Worm (Caenorhabditis elegans) whole organism, young adult: Measurements from ENCODE around the gene K11H12.7.

Source experiments
- C17E4.6 ChIP-seq: fragments of 200-800 bp; sonication (Bioruptor generic); IDR thresholded peaks from 2 replicates; pipeline ENCODE4 v1.3.6; 2022; ENCODE audit warnings: missing genetic modification reagents, missing genetic modification characterization, missing compliant biosample characterization
- F10E7.11 ChIP-seq: sonication (generic microtip); optimal IDR thresholded peaks from 2 replicates; lab custom pipeline; 2017; ENCODE audit warnings: mild to moderate bottlenecking, missing genetic modification characterization, moderate library complexity, missing compliant biosample characterization
- F23B12.7 ChIP-seq: sonication (generic microtip); optimal IDR thresholded peaks from 2 replicates; lab custom pipeline; 2017; ENCODE audit warnings: missing genetic modification characterization, mild to moderate bottlenecking, missing compliant biosample characterization, antibody characterized with exemption, moderate library complexity; ENCODE audit not compliant: insufficient read depth
- F39B2.1 ChIP-seq: fragments of 200-800 bp; sonication (Bioruptor generic); IDR thresholded peaks from 2 replicates; pipeline ENCODE4 v1.3.6; 2022; ENCODE audit warnings: missing genetic modification reagents, missing genetic modification characterization, missing compliant biosample characterization
- F49E8.2 ChIP-seq: sonication (generic microtip); optimal IDR thresholded peaks from 3 replicates; lab custom pipeline; 2017; ENCODE audit warnings: missing genetic modification characterization, mild to moderate bottlenecking, missing compliant biosample characterization, antibody characterized with exemption, moderate library complexity; ENCODE audit not compliant: insufficient read depth
- F55B11.4 ChIP-seq: sonication (generic microtip); optimal IDR thresholded peaks from 2 replicates; lab custom pipeline; 2016; ENCODE audit warnings: missing compliant biosample characterization, missing genetic modification characterization, borderline replicate concordance; ENCODE audit not compliant: insufficient read depth
- K11D2.4 ChIP-seq: fragments of 200-800 bp; sonication (Bioruptor generic); IDR thresholded peaks from 2 replicates; pipeline ENCODE4 v1.3.6; 2022; ENCODE audit warnings: missing genetic modification reagents, missing genetic modification characterization, missing compliant biosample characterization
- Y79H2A.3 ChIP-seq: fragments of 200-800 bp; sonication (Bioruptor generic); conservative IDR thresholded peaks from 2 replicates; pipeline ENCODE4 v1.3.6; 2022; ENCODE audit warnings: missing genetic modification reagents, missing genetic modification characterization, missing compliant biosample characterization
- ama-1 ChIP-seq, 3 experiments: fragments of 150-350 bp in 1 of 3; sonication (generic microtip) in 2 of 3; optimal IDR thresholded peaks; 2 replicates each; lab custom pipeline; 2014 to 2018; ENCODE audit warnings: missing biosample characterization in 2 of 3, missing genetic modification characterization in 2 of 3, missing genetic modification reagents in 2 of 3
- attf-6 ChIP-seq: fragments of 200-800 bp; sonication (Bioruptor generic); IDR thresholded peaks from 2 replicates; pipeline ENCODE4 v1.3.6; 2022; ENCODE audit warnings: missing genetic modification reagents, missing genetic modification characterization, missing compliant biosample characterization
- ceh-58 ChIP-seq: fragments of 200-800 bp; sonication (Bioruptor generic); IDR thresholded peaks from 2 replicates; pipeline ENCODE4 v1.3.6; 2022; ENCODE audit warnings: missing genetic modification characterization, missing compliant biosample characterization
- ceh-79 ChIP-seq: sonication (generic microtip); optimal IDR thresholded peaks from 2 replicates; lab custom pipeline; 2017; ENCODE audit warnings: mild to moderate bottlenecking, missing genetic modification characterization, missing compliant biosample characterization
- dpff-1 ChIP-seq: sonication (generic microtip); optimal IDR thresholded peaks from 2 replicates; lab custom pipeline; 2017; ENCODE audit warnings: mild to moderate bottlenecking, missing genetic modification characterization, missing compliant biosample characterization
- dpl-1 ChIP-seq: fragments of 150-350 bp; optimal IDR thresholded peaks from 2 replicates; lab custom pipeline; 2014; ENCODE audit warnings: missing biosample characterization, missing genetic modification reagents, missing genetic modification characterization
- fkh-3 ChIP-seq: sonication (generic microtip); optimal IDR thresholded peaks from 2 replicates; lab custom pipeline; 2016; ENCODE audit warnings: mild to moderate bottlenecking, missing genetic modification characterization, missing compliant biosample characterization
- hlh-12 ChIP-seq: sonication (generic microtip); optimal IDR thresholded peaks from 2 replicates; lab custom pipeline; 2016; ENCODE audit warnings: missing genetic modification characterization, missing compliant biosample characterization
- let-607 ChIP-seq, 2 experiments: fragments of 200-800 bp in 1 of 2; sonication (Bioruptor generic) in 1 of 2; sonication (generic microtip) in 1 of 2; optimal IDR thresholded peaks; 2 replicates each; lab custom pipeline; 2016 to 2018; ENCODE audit warnings: mild to moderate bottlenecking in 2 of 2, missing compliant biosample characterization in 2 of 2, missing genetic modification characterization in 2 of 2, moderate library complexity in 2 of 2, missing genotype in 1 of 2
- lin-26 ChIP-seq: fragments of 200-800 bp; sonication (Bioruptor generic); IDR thresholded peaks from 2 replicates; pipeline ENCODE4 v1.3.6; 2022; ENCODE audit warnings: missing genetic modification reagents, missing genetic modification characterization, missing compliant biosample characterization
- lin-40 ChIP-seq: sonication (generic microtip); optimal IDR thresholded peaks from 2 replicates; lab custom pipeline; 2016; ENCODE audit warnings: missing genetic modification characterization, mild to moderate bottlenecking, missing compliant biosample characterization, missing genotype, missing genetic modification reagents
- lsl-1 ChIP-seq: fragments of 200-800 bp; sonication (Bioruptor generic); optimal IDR thresholded peaks from 2 replicates; lab custom pipeline; 2018; ENCODE audit warnings: mild to moderate bottlenecking, missing genetic modification characterization, moderate library complexity, missing compliant biosample characterization
- madf-8 ChIP-seq: fragments of 200-800 bp; sonication (Bioruptor generic); conservative IDR thresholded peaks from 2 replicates; pipeline ENCODE4 v1.3.6; 2022; ENCODE audit warnings: missing genetic modification reagents, missing genetic modification characterization, missing compliant biosample characterization
- mel-28 ChIP-seq: sonication (generic microtip); optimal IDR thresholded peaks from 2 replicates; lab custom pipeline; 2016; ENCODE audit warnings: borderline replicate concordance, mild to moderate bottlenecking, missing genetic modification characterization, missing compliant biosample characterization
- nfya-1 ChIP-seq: sonication (generic microtip); optimal IDR thresholded peaks from 2 replicates; lab custom pipeline; 2017; ENCODE audit warnings: antibody characterized with exemption, missing compliant biosample characterization, missing genetic modification characterization, borderline replicate concordance; ENCODE audit not compliant: insufficient read depth
- nfyb-1 ChIP-seq: fragments of 200-800 bp; sonication (Bioruptor generic); IDR thresholded peaks from 2 replicates; pipeline ENCODE4 v1.3.6; 2022; ENCODE audit warnings: missing genetic modification reagents, missing genetic modification characterization, missing compliant biosample characterization
- nhr-27 ChIP-seq: fragments of 200-800 bp; sonication (Bioruptor generic); optimal IDR thresholded peaks from 2 replicates; lab custom pipeline; 2018; ENCODE audit warnings: mild to moderate bottlenecking, missing genetic modification characterization, moderate library complexity, missing compliant biosample characterization
- pha-4 ChIP-seq: fragments of 150-350 bp; sonication (generic microtip); optimal IDR thresholded peaks from 2 replicates; lab custom pipeline; 2014; ENCODE audit warnings: missing biosample characterization, missing genetic modification reagents, missing genetic modification characterization
- rcor-1 ChIP-seq: fragments of 200-800 bp; sonication (Bioruptor generic); IDR thresholded peaks from 2 replicates; pipeline ENCODE4 v1.3.6; 2022; ENCODE audit warnings: missing genetic modification reagents, missing genetic modification characterization, missing compliant biosample characterization
- repo-1 ChIP-seq: sonication (generic microtip); optimal IDR thresholded peaks from 2 replicates; lab custom pipeline; 2017; ENCODE audit warnings: mild to moderate bottlenecking, missing genetic modification characterization, missing compliant biosample characterization
- sdz-38 ChIP-seq: sonication (generic microtip); optimal IDR thresholded peaks from 2 replicates; lab custom pipeline; 2016; ENCODE audit warnings: missing genotype, missing genetic modification characterization, missing compliant biosample characterization
- sea-2 ChIP-seq: fragments of 200-800 bp; sonication (Bioruptor generic); IDR thresholded peaks from 2 replicates; pipeline ENCODE4 v1.3.6; 2022; ENCODE audit warnings: missing genetic modification characterization, missing compliant biosample characterization
- snpc-1.1 ChIP-seq: sonication (generic microtip); optimal IDR thresholded peaks from 2 replicates; lab custom pipeline; 2017; ENCODE audit warnings: missing genetic modification characterization, mild to moderate bottlenecking, missing compliant biosample characterization, antibody characterized with exemption, moderate library complexity, missing genotype, missing genetic modification reagents; ENCODE audit not compliant: insufficient read depth
- unc-62 ChIP-seq: fragments of 150-350 bp; optimal IDR thresholded peaks from 2 replicates; lab custom pipeline; 2014; ENCODE audit warnings: missing biosample characterization, missing genetic modification reagents, missing genetic modification characterization
- zfh-2 ChIP-seq: fragments of 200-800 bp; sonication (Bioruptor generic); conservative IDR thresholded peaks from 2 replicates; pipeline ENCODE4 v1.3.6; 2022; ENCODE audit warnings: missing genetic modification reagents, missing genetic modification characterization, missing compliant biosample characterization
- ztf-18 ChIP-seq: sonication (generic microtip); optimal IDR thresholded peaks from 2 replicates; lab custom pipeline; 2016; ENCODE audit warnings: missing genotype, mild to moderate bottlenecking, missing genetic modification characterization, missing compliant biosample characterization
- ztf-22 ChIP-seq: fragments of 200-800 bp; sonication (Bioruptor generic); optimal IDR thresholded peaks from 2 replicates; lab custom pipeline; 2018; ENCODE audit warnings: mild to moderate bottlenecking, missing genetic modification characterization, moderate library complexity, missing compliant biosample characterization
- ztf-25 ChIP-seq: fragments of 200-800 bp; sonication (Bioruptor generic); IDR thresholded peaks from 2 replicates; pipeline ENCODE4 v1.3.6; 2022; ENCODE audit warnings: missing genetic modification reagents, missing genetic modification characterization, missing compliant biosample characterization
- ztf-26 ChIP-seq: sonication (generic microtip); optimal IDR thresholded peaks from 2 replicates; lab custom pipeline; 2017; ENCODE audit warnings: missing genetic modification characterization, missing compliant biosample characterization
- ztf-6 ChIP-seq: fragments of 200-800 bp; sonication (Bioruptor generic); IDR thresholded peaks from 2 replicates; pipeline ENCODE4 v1.3.6; 2022; ENCODE audit warnings: missing genetic modification reagents, missing genetic modification characterization, missing compliant biosample characterization

Gene K11H12.7

ce11 chrIV:654526-655440, 10.5 kb upstream of the K11H12.7 start, which contains the start of the genes rpl-15 and K11H12.8 (continued):
- TF ChIP-seq nfyb-1 (GFP tag; lab: Robert Waterston, UW) (peak; percentile 99), C17E4.6 (GFP tag; lab: Robert Waterston, UW) (peak; percentile 99), ztf-26 (tag; lab: Kevin White, UChicago) (peak; percentile 99), F39B2.1 (GFP tag; lab: Robert Waterston, UW) (peak; percentile 93), nfya-1 (tag; lab: Kevin White, UChicago) (no peak), F10E7.11 (peak; percentile 96), madf-8 (GFP tag; lab: Robert Waterston, UW) (peak; percentile 91), F23B12.7 (tag; lab: Kevin White, UChicago) (peak; percentile 99), ama-1 (optimal IDR thresholded peaks at IDR 0.05; lab: Kevin White, UChicago) (peak; percentile 54), ama-1 (GFP tag; optimal IDR thresholded peaks at IDR 0.05; lab: Kevin White, UChicago) (peak; percentile 68 to 80), lsl-1 (GFP tag; lab: Kevin White, UChicago) (peak; percentile 100), sea-2 (GFP tag; lab: Robert Waterston, UW) (peak; percentile 97), K11D2.4 (GFP tag; lab: Robert Waterston, UW) (peak; percentile 100), sdz-38 (no peak), unc-62 (GFP tag; lab: Kevin White, UChicago) (peak; percentile 85), lin-26 (GFP tag; lab: Robert Waterston, UW) (peak; percentile 96), mel-28 (tag; lab: Kevin White, UChicago) (peak; percentile 93), ztf-25 (peak; percentile 99), hlh-12 (tag; lab: Kevin White, UChicago) (no peak), ztf-22 (GFP tag; lab: Kevin White, UChicago) (peak; percentile 100), Y79H2A.3 (GFP tag; lab: Robert Waterston, UW) (peak; percentile 99), snpc-1.1 (tag; lab: Kevin White, UChicago) (peak; percentile 94), fkh-3 (peak; percentile 62), ztf-6 (GFP tag; lab: Robert Waterston, UW) (peak; percentile 100), F55B11.4 (no peak), pha-4 (tag; lab: Kevin White, UChicago) (peak; percentile 100), ceh-79 (tag; lab: Kevin White, UChicago) (peak; percentile 95), ztf-18 (tag; lab: Kevin White, UChicago) (peak; percentile 88), let-607 (tag; optimal IDR thresholded peaks at IDR 0.05; lab: Kevin White, UChicago) (peak; percentile 95 to 97), lin-40 (tag; lab: Kevin White, UChicago) (peak; percentile 99), F49E8.2 (tag; lab: Kevin White, UChicago) (peak; percentile 98), nhr-27 (peak; percentile 96), dpl-1 (GFP tag; lab: Kevin White, UChicago) (peak; percentile 96), dpff-1 (peak; percentile 61), rcor-1 (GFP tag; lab: Robert Waterston, UW) (peak; percentile 99)

ce11 chrIV:657046-657445, 8.3 kb upstream of the K11H12.7 start:
- TF ChIP-seq K11D2.4 (GFP tag; lab: Robert Waterston, UW), result no peak
- peak; percentile 78 for TF ChIP-seq zfh-2 (GFP tag; lab: Robert Waterston, UW)
- TF ChIP-seq attf-6 (GFP tag; lab: Robert Waterston, UW), result no peak
- TF ChIP-seq ceh-58 (GFP tag; lab: Robert Waterston, UW), result 0 out of 2 replicates have a peak, but pooled peaks have one; percentile 50
- TF ChIP-seq repo-1 (tag; lab: Kevin White, UChicago), result peak; percentile 14
- TF ChIP-seq, all 124 proteins: peak for 3
